Worm (Caenorhabditis elegans) whole organism, early embryonic: ENCODE results near the gene C24A3.2.

Experiments
- ama-1 ChIP-seq: fragments of 150-350 bp; optimal IDR thresholded peaks from 2 replicates; lab custom pipeline; 2014
- ceh-36 ChIP-seq: sonication (generic microtip); optimal IDR thresholded peaks from 2 replicates; lab custom pipeline; 2016; ENCODE audit warnings: missing genetic modification characterization, inconsistent platforms, missing compliant biosample characterization
- flt-1 ChIP-seq: fragments of 200-800 bp; sonication (Bioruptor generic); IDR thresholded peaks from 2 replicates; pipeline ENCODE4 v1.3.6; 2022; ENCODE audit warnings: missing genetic modification characterization, missing compliant biosample characterization
- tbx-37 ChIP-seq: fragments of 200-800 bp; sonication (Bioruptor generic); conservative IDR thresholded peaks from 2 replicates; pipeline ENCODE4 v1.3.6; 2022; ENCODE audit warnings: missing genetic modification reagents, missing genetic modification characterization, missing compliant biosample characterization

ce11 chrX:9015420-9015819 lies 18.1 kb downstream of the C24A3.2 start, which contains the start of gene T25B6.4:
- no peak for TF ChIP-seq ceh-36
- no peak for TF ChIP-seq tbx-37 (GFP tag; lab: Robert Waterston, UW)
- TF ChIP-seq flt-1: no peak
- TF ChIP-seq ama-1 (lab: Kevin White, UChicago): no peak
